Fruit fly (Drosophila melanogaster): ENCODE measurements around the gene Nup205.

Gene Nup205

DNA sequence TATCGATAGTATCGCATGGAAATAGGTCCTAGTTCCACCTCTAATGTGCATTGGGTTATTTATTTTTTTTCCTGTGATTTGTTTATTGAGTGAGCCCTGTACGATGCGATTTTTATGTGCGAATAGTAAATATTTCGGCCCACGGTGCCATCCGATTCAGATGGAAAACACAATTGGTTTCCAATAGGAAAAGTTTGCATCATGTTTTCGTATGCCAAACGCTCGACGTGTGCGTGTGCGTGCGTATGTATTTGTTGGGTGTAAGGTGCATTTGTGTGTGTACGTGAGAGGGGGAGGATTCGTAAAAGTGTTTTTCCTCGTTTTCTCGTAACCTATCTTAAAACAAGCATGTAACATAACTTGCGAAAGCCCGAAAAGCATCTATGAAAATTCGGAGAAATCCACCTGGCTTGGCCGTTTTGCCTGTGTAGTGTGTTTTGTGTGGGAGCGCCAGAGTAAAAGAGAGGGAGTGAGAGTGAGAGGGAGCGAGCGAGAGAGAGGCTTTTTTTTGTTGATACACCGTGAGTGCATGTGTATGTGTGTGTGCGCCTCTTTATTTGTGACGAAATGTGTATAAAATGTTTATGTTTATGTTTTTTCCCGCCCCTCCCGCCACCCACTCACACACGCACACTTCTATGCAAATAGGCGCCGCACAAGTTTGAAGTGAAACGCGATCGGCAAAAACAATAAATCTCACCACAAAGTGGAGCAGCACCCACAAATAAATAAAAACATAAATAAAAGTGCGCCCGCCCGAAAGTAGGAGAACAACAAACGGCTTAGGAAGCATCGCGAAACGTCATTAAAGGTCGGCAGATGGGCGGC lies 14.3 kb downstream of the Nup205 start, which contains the start of gene Hers (continued):
- TF ChIP-seq CG15479 (GFP tag; optimal IDR thresholded peaks at IDR 0.05) (peak; percentile 40), MESR4 (GFP tag; optimal IDR thresholded peaks at IDR 0.05) (peak; percentile 80), CG4404 (GFP tag; IDR thresholded peaks at IDR 0.05) (no peak), BtbVII (GFP tag; optimal IDR thresholded peaks at IDR 0.05) (no peak), Sin3A (optimal IDR thresholded peaks at IDR 0.05) (peak; percentile 32), Lhr (GFP tag; optimal IDR thresholded peaks at IDR 0.05) (no peak), vvl (GFP tag; IDR thresholded peaks at IDR 0.05) (peak; percentile 15; the same call in 1 of the 2 replicates), ase (GFP tag; IDR thresholded peaks at IDR 0.05) (no peak), sr (GFP tag; IDR thresholded peaks at IDR 0.05) (peak; percentile 53; the same call in 1 of the 3 replicates)

DNA sequence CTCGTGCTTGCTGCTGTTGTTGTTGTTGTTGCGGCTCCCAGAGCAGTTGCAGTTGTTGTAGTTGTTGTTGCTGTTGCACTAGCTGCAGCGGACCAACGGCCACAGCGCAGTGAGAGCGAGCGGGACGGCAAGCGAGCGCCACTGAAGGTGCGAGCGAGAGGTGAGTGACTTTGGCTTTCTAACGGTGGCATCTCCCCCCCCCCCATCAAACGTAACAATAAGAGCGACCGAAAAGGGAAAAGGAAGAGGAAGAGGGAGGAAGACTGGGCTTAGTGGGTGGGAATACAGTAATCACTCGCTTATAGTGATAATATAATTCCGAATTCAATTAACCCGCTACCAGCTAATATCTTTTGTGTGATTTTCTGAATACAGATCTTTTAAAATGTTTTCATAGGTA lies 15.0 kb downstream of the Nup205 start:
- no peak for TF ChIP-seq CG12155 (GFP tag; optimal IDR thresholded peaks at IDR 0.05)
- peak; percentile 63 for TF ChIP-seq kni (GFP tag; optimal IDR thresholded peaks at IDR 0.05)
- TF ChIP-seq BEAF-32 (GFP tag; optimal IDR thresholded peaks at IDR 0.05), result no peak
- no peak for TF ChIP-seq az2 (GFP tag; optimal IDR thresholded peaks at IDR 0.05)
- no peak for TF ChIP-seq hb (GFP tag; IDR thresholded peaks at IDR 0.05; ENCODE audit: partially characterized antibody)
- no peak for TF ChIP-seq Atf3 (GFP tag; optimal IDR thresholded peaks at IDR 0.05)
- no peak for TF ChIP-seq gcm2 (GFP tag; optimal IDR thresholded peaks at IDR 0.05)
- TF ChIP-seq corto (GFP tag; optimal IDR thresholded peaks at IDR 0.05), result no peak
- peak in 1 of 2 experiments; percentile 15 for TF ChIP-seq Pdp1 (GFP tag; optimal IDR thresholded peaks at IDR 0.05)
- no peak for TF ChIP-seq dimm (GFP tag; IDR thresholded peaks at IDR 0.05)
- no peak for TF ChIP-seq Lpt (GFP tag; optimal IDR thresholded peaks at IDR 0.05)
- TF ChIP-seq CG17568 (GFP tag; optimal IDR thresholded peaks at IDR 0.05), result no peak
- no peak for TF ChIP-seq CG30403 (GFP tag; optimal IDR thresholded peaks at IDR 0.05)
- peak; percentile 14 for TF ChIP-seq Nf-YB (GFP tag; optimal IDR thresholded peaks at IDR 0.05)
- no peak for TF ChIP-seq Dbx (GFP tag; IDR thresholded peaks at IDR 0.05)
- TF ChIP-seq chinmo (GFP tag; IDR thresholded peaks at IDR 0.05; ENCODE audit: partially characterized antibody), result no peak
- TF ChIP-seq CG12236 (GFP tag; optimal IDR thresholded peaks at IDR 0.05), result no peak
- TF ChIP-seq sr (GFP tag; IDR thresholded peaks at IDR 0.05), result no peak
- TF ChIP-seq vfl (GFP tag; optimal IDR thresholded peaks at IDR 0.05), result no peak
- no peak for TF ChIP-seq bowl (GFP tag; IDR thresholded peaks at IDR 0.05)
- no peak for TF ChIP-seq Scr (GFP tag; IDR thresholded peaks at IDR 0.05; ENCODE audit: partially characterized antibody)
- TF ChIP-seq Spps (tag; optimal IDR thresholded peaks at IDR 0.05), result no peak
- no peak for TF ChIP-seq CG17612 (GFP tag; IDR thresholded peaks at IDR 0.05)
- 0 out of 3 replicates have a peak, but pooled peaks have one; percentile 31 for TF ChIP-seq CG2199 (GFP tag; IDR thresholded peaks at IDR 0.05)
- peak; percentile 98 for TF ChIP-seq CG4360 (GFP tag; IDR thresholded peaks at IDR 0.05)
- peak; percentile 81 for TF ChIP-seq grau (tag; optimal IDR thresholded peaks at IDR 0.05)
- TF ChIP-seq CG43689 (GFP tag; IDR thresholded peaks at IDR 0.05), result no peak
- no peak for TF ChIP-seq grn (GFP tag; optimal IDR thresholded peaks at IDR 0.05)
- peak; percentile 91 for TF ChIP-seq crol (GFP tag; IDR thresholded peaks at IDR 0.05)
- no peak for TF ChIP-seq gce (GFP tag; IDR thresholded peaks at IDR 0.05)
- no peak for TF ChIP-seq dpn (GFP tag; optimal IDR thresholded peaks at IDR 0.05)
- TF ChIP-seq CG5953 (GFP tag; IDR thresholded peaks at IDR 0.05), result no peak
- TF ChIP-seq CG11247 (GFP tag; IDR thresholded peaks at IDR 0.05), result no peak
- no peak for TF ChIP-seq YL-1 (GFP tag; optimal IDR thresholded peaks at IDR 0.05)
- peak; percentile 18 for TF ChIP-seq CG18599 (GFP tag; optimal IDR thresholded peaks at IDR 0.05)
- TF ChIP-seq ci (GFP tag; IDR thresholded peaks at IDR 0.05), result peak; percentile 44; the same call in 1 of the 3 replicates
- no peak for TF ChIP-seq Adf1 (GFP tag; IDR thresholded peaks at IDR 0.05)
- no peak for TF ChIP-seq HHEX (GFP tag; optimal IDR thresholded peaks at IDR 0.05)
- TF ChIP-seq CHES-1-like (GFP tag; optimal IDR thresholded peaks at IDR 0.05), result no peak
- no peak for TF ChIP-seq run (tag; optimal IDR thresholded peaks at IDR 0.05)
- TF ChIP-seq br (optimal IDR thresholded peaks at IDR 0.05), result no peak

Measured in whole organism, embryonic.